Fruit fly (Drosophila melanogaster): ENCODE results near the gene Orc2.

Gene Orc2

dm6 chr3R:14002146-14002846 lies 37.6 kb downstream of the Orc2 start (continued):
- TF ChIP-seq CG1621 (tag; optimal IDR thresholded peaks at IDR 0.05) = no peak
- TF ChIP-seq CG11762 (GFP tag; optimal IDR thresholded peaks at IDR 0.05; ENCODE audit: insufficient read depth) = peak; percentile 38
- no peak for TF ChIP-seq fkh (GFP tag; optimal IDR thresholded peaks at IDR 0.05)
- peak; percentile 45 for TF ChIP-seq lz (GFP tag; optimal IDR thresholded peaks at IDR 0.05)
- peak; percentile 53 for TF ChIP-seq acj6 (GFP tag; optimal IDR thresholded peaks at IDR 0.05)
- TF ChIP-seq achi (GFP tag; optimal IDR thresholded peaks at IDR 0.05) = peak; percentile 19
- peak; percentile 36 for TF ChIP-seq CG11902 (GFP tag; optimal IDR thresholded peaks at IDR 0.05)
- no peak for TF ChIP-seq eg (GFP tag; IDR thresholded peaks at IDR 0.05)
- TF ChIP-seq Eip78C (GFP tag) = peak; percentile 85
- peak; percentile 40 for TF ChIP-seq Smox (GFP tag; optimal IDR thresholded peaks at IDR 0.05)
- no peak for TF ChIP-seq CG11294 (GFP tag; IDR thresholded peaks at IDR 0.05)
- TF ChIP-seq Hr4 (GFP tag; optimal IDR thresholded peaks at IDR 0.05) = peak; percentile 5
- peak; percentile 8 for TF ChIP-seq Sox102F (GFP tag; optimal IDR thresholded peaks at IDR 0.05)
- TF ChIP-seq CG6163 (GFP tag; IDR thresholded peaks at IDR 0.05) = 0 out of 3 replicates have a peak, but pooled peaks have one; percentile 34
- peak; percentile 37 for TF ChIP-seq CG8319 (GFP tag; optimal IDR thresholded peaks at IDR 0.05)
- peak; percentile 63 for TF ChIP-seq CG3919 (GFP tag; optimal IDR thresholded peaks at IDR 0.05)
- TF ChIP-seq CG6792 (GFP tag; optimal IDR thresholded peaks at IDR 0.05) = peak; percentile 41
- peak; percentile 34 for TF ChIP-seq CG8632 (GFP tag; optimal IDR thresholded peaks at IDR 0.05)
- TF ChIP-seq esn (GFP tag; optimal IDR thresholded peaks at IDR 0.05) = peak; percentile 67
- peak; percentile 30 for TF ChIP-seq Hr39 (GFP tag; optimal IDR thresholded peaks at IDR 0.05)
- TF ChIP-seq CG9139 (GFP tag; optimal IDR thresholded peaks at IDR 0.05) = no peak
- TF ChIP-seq CG10631 (GFP tag; optimal IDR thresholded peaks at IDR 0.05) = peak; percentile 8
- TF ChIP-seq vri (GFP tag; optimal IDR thresholded peaks at IDR 0.05) = no peak

- TF ChIP-seq dac (GFP tag; optimal IDR thresholded peaks at IDR 0.05) (no peak), vri (GFP tag; optimal IDR thresholded peaks at IDR 0.05) (no peak), svp (GFP tag) (no peak), Eip78C (GFP tag) (peak; percentile 29), ss (GFP tag; optimal IDR thresholded peaks at IDR 0.05) (peak in 1 of 2 experiments; percentile 18), CG3032 (tag; optimal IDR thresholded peaks at IDR 0.05) (no peak)
Observed at dm6 chr3R:14003845-14004244, 39.2 kb downstream of the Orc2 start.

- TF ChIP-seq fkh (GFP tag; optimal IDR thresholded peaks at IDR 0.05) = peak; percentile 91
- TF ChIP-seq CG15336 (GFP tag; IDR thresholded peaks at IDR 0.05) = no peak
Observed at dm6 chr3R:14005152-14005551, 40.5 kb downstream of the Orc2 start.

dm6 chr3R:14006224-14006892 lies 41.7 kb downstream of the Orc2 start:
- TF ChIP-seq Hr39 (GFP tag; optimal IDR thresholded peaks at IDR 0.05) (peak; percentile 75), CG10669 (GFP tag; optimal IDR thresholded peaks at IDR 0.05) (peak; percentile 61), Sox14 (GFP tag; optimal IDR thresholded peaks at IDR 0.05) (peak; percentile 41), fd85E (GFP tag; optimal IDR thresholded peaks at IDR 0.05) (peak; percentile 13), acj6 (GFP tag; optimal IDR thresholded peaks at IDR 0.05) (peak; percentile 70), Ets21C (GFP tag; optimal IDR thresholded peaks at IDR 0.05) (peak; percentile 8), Sox102F (GFP tag; optimal IDR thresholded peaks at IDR 0.05) (peak; percentile 72), CG6276 (GFP tag; optimal IDR thresholded peaks at IDR 0.05) (peak; percentile 13), topi (GFP tag; optimal IDR thresholded peaks at IDR 0.05) (peak; percentile 66), CG16779 (tag; optimal IDR thresholded peaks at IDR 0.05) (peak; percentile 74), CG15336 (GFP tag; IDR thresholded peaks at IDR 0.05) (peak; percentile 61), CG8119 (GFP tag; IDR thresholded peaks at IDR 0.05) (peak; percentile 74; the same call in 2 of the 3 replicates), ss (GFP tag; optimal IDR thresholded peaks at IDR 0.05) (peak; percentile 81 to 88), CG1621 (tag; optimal IDR thresholded peaks at IDR 0.05) (peak; percentile 63), CG11294 (GFP tag; IDR thresholded peaks at IDR 0.05) (no peak), spab (GFP tag; optimal IDR thresholded peaks at IDR 0.05) (peak; percentile 65), Eip78C (GFP tag) (peak; percentile 93), svp (GFP tag) (peak; percentile 71), CG6792 (GFP tag; optimal IDR thresholded peaks at IDR 0.05) (peak; percentile 53), CG4318 (GFP tag; optimal IDR thresholded peaks at IDR 0.05) (no peak), salr (GFP tag; optimal IDR thresholded peaks at IDR 0.05) (peak; percentile 23 to 64), Lpt (GFP tag; optimal IDR thresholded peaks at IDR 0.05) (peak; percentile 59), Sox15 (GFP tag; optimal IDR thresholded peaks at IDR 0.05) (peak; percentile 1), Met (GFP tag; optimal IDR thresholded peaks at IDR 0.05) (peak; percentile 75), cyc (GFP tag; optimal IDR thresholded peaks at IDR 0.05) (peak; percentile 55), Eip75B (GFP tag; optimal IDR thresholded peaks at IDR 0.05) (peak; percentile 75)

Data from whole organism, prepupa.